Fruit fly (Drosophila melanogaster) whole organism, embryonic: ENCODE results near the gene Obp99a.

Experiments
- Abd-B ChIP-seq: fragments of 200-800 bp; sonication (Bioruptor generic); optimal IDR thresholded peaks from 2 replicates; lab custom pipeline; 2018; ENCODE audit warnings: missing biosample characterization, mild to moderate bottlenecking, missing genetic modification characterization, moderate library complexity
- Antp ChIP-seq: fragments of 200-800 bp; sonication (Bioruptor generic); optimal IDR thresholded peaks from 3 replicates; lab custom pipeline; 2016; ENCODE audit warnings: missing biosample characterization, missing genetic modification characterization
- Asciz ChIP-seq: fragments of 200-800 bp; sonication (Bioruptor generic); optimal IDR thresholded peaks from 2 replicates; lab custom pipeline; 2017; ENCODE audit warnings: missing biosample characterization, mild to moderate bottlenecking, missing genetic modification characterization, missing genetic modification reagents
- BEAF-32 ChIP-seq: fragments of 200-800 bp; sonication (Bioruptor generic); optimal IDR thresholded peaks from 3 replicates; lab custom pipeline; 2017; ENCODE audit warnings: missing biosample characterization, missing genetic modification characterization, mild to moderate bottlenecking, moderate library complexity, missing genetic modification reagents
- CG11695 ChIP-seq: fragments of 200-800 bp; sonication (Bioruptor generic); IDR thresholded peaks from 3 replicates; pipeline ENCODE4 v1.3.6; 2022; ENCODE audit warnings: missing biosample characterization, missing genetic modification characterization
- CG12391 ChIP-seq: fragments of 200-800 bp; sonication (Bioruptor generic); optimal IDR thresholded peaks from 3 replicates; lab custom pipeline; 2018; ENCODE audit warnings: missing biosample characterization, mild to moderate bottlenecking, missing genetic modification characterization, moderate library complexity
- CG13296 ChIP-seq: fragments of 200-800 bp; sonication (Bioruptor generic); optimal IDR thresholded peaks from 3 replicates; lab custom pipeline; 2018; ENCODE audit warnings: missing biosample characterization, mild to moderate bottlenecking, missing genetic modification characterization
- CG14710 ChIP-seq: fragments of 200-800 bp; sonication (Bioruptor generic); optimal IDR thresholded peaks from 3 replicates; lab custom pipeline; 2019; ENCODE audit warnings: missing biosample characterization, mild to moderate bottlenecking, missing genetic modification characterization, moderate library complexity
- CG15269 ChIP-seq: fragments of 200-800 bp; sonication (Bioruptor generic); optimal IDR thresholded peaks from 2 replicates; lab custom pipeline; 2018; ENCODE audit warnings: missing biosample characterization, mild to moderate bottlenecking, missing genetic modification characterization, moderate library complexity
- CG3281 ChIP-seq: fragments of 200-800 bp; sonication (Bioruptor generic); optimal IDR thresholded peaks from 3 replicates; lab custom pipeline; 2017; ENCODE audit warnings: missing biosample characterization, mild to moderate bottlenecking, missing genetic modification characterization
- CG3847 ChIP-seq: fragments of 200-800 bp; sonication (Bioruptor generic); IDR thresholded peaks from 2 replicates; pipeline ENCODE4 v1.3.6; 2022; ENCODE audit warnings: missing biosample characterization, missing genetic modification characterization
- CG4617 ChIP-seq: fragments of 200-800 bp; sonication (Bioruptor generic); optimal IDR thresholded peaks from 3 replicates; lab custom pipeline; 2016; ENCODE audit warnings: missing biosample characterization, missing genetic modification characterization, borderline replicate concordance
- CG6683 ChIP-seq: fragments of 200-800 bp; sonication (Bioruptor generic); optimal IDR thresholded peaks from 2 replicates; lab custom pipeline; 2017; ENCODE audit warnings: missing biosample characterization, mild to moderate bottlenecking, missing genetic modification characterization, missing genetic modification reagents
- CG7372 ChIP-seq: fragments of 200-800 bp; sonication (Bioruptor generic); IDR thresholded peaks from 2 replicates; pipeline ENCODE4 v1.3.6; 2022; ENCODE audit warnings: missing biosample characterization, missing genetic modification characterization
- CG7556 ChIP-seq: fragments of 200-800 bp; sonication (Bioruptor generic); optimal IDR thresholded peaks from 2 replicates; lab custom pipeline; 2017; ENCODE audit warnings: missing biosample characterization, mild to moderate bottlenecking, missing genetic modification characterization
- CG7963 ChIP-seq: fragments of 200-800 bp; sonication (Bioruptor generic); IDR thresholded peaks from 3 replicates; pipeline ENCODE4 v1.3.6; 2022; ENCODE audit warnings: missing biosample characterization, missing genetic modification characterization; ENCODE audit not compliant: partially characterized antibody
- CG8281 ChIP-seq: fragments of 200-800 bp; sonication (Bioruptor generic); optimal IDR thresholded peaks from 2 replicates; lab custom pipeline; 2018; ENCODE audit warnings: missing biosample characterization, mild to moderate bottlenecking, missing genetic modification characterization, moderate library complexity
- CG8924 ChIP-seq: fragments of 200-800 bp; optimal IDR thresholded peaks from 3 replicates; lab custom pipeline; 2019; ENCODE audit warnings: missing biosample characterization, mild to moderate bottlenecking, missing genetic modification characterization, moderate library complexity
- Chrac-16 ChIP-seq: fragments of 200-800 bp; sonication (Bioruptor generic); optimal IDR thresholded peaks from 3 replicates; lab custom pipeline; 2016; ENCODE audit warnings: missing biosample characterization, missing genetic modification characterization
- Dbx ChIP-seq: fragments of 200-800 bp; sonication (Bioruptor generic); IDR thresholded peaks from 3 replicates; pipeline ENCODE4 v1.3.6; 2022; ENCODE audit warnings: missing biosample characterization, missing genetic modification characterization
- Deaf1 ChIP-seq: fragments of 200-800 bp; optimal IDR thresholded peaks from 3 replicates; lab custom pipeline; 2019; ENCODE audit warnings: missing biosample characterization, mild to moderate bottlenecking, missing genetic modification characterization, moderate library complexity
- E2f1 ChIP-seq: fragments of 200-800 bp; sonication (Bioruptor generic); IDR thresholded peaks from 2 replicates; pipeline ENCODE4 v1.3.6; 2022; ENCODE audit warnings: missing biosample characterization, missing genetic modification characterization
- E2f2 ChIP-seq: fragments of 200-800 bp; sonication (Bioruptor generic); IDR thresholded peaks from 2 replicates; pipeline ENCODE4 v1.3.6; 2022; ENCODE audit warnings: missing biosample characterization, missing genetic modification characterization
- Ets65A ChIP-seq: fragments of 200-800 bp; sonication (Bioruptor generic); peaks from one replicate; lab custom pipeline; 2016; ENCODE audit warnings: missing biosample characterization, missing genetic modification characterization
- Fer3 ChIP-seq: fragments of 200-800 bp; sonication (Bioruptor generic); optimal IDR thresholded peaks from 2 replicates; lab custom pipeline; 2018; ENCODE audit warnings: missing biosample characterization, mild to moderate bottlenecking, missing genetic modification characterization, moderate library complexity
- Kr ChIP-seq: fragments of 200-800 bp; sonication (Bioruptor generic); optimal IDR thresholded peaks from 2 replicates; lab custom pipeline; 2017; ENCODE audit warnings: missing biosample characterization, mild to moderate bottlenecking, missing genetic modification characterization
- Lim3 ChIP-seq: fragments of 200-800 bp; sonication (Bioruptor generic); IDR thresholded peaks from 2 replicates; pipeline ENCODE4 v1.3.6; 2022; ENCODE audit warnings: missing biosample characterization, missing genetic modification characterization
- MBD-R2 ChIP-seq: fragments of 200-800 bp; sonication (Bioruptor generic); IDR thresholded peaks from 2 replicates; pipeline ENCODE4 v1.3.6; 2022; ENCODE audit warnings: missing biosample characterization, missing genetic modification characterization
- Meics ChIP-seq: fragments of 200-800 bp; sonication (Bioruptor generic); optimal IDR thresholded peaks from 2 replicates; lab custom pipeline; 2017; ENCODE audit warnings: missing biosample characterization, mild to moderate bottlenecking, missing genetic modification characterization
- Ptx1 ChIP-seq: fragments of 200-800 bp; sonication (Bioruptor generic); IDR thresholded peaks from 2 replicates; pipeline ENCODE4 v1.3.6; 2022; ENCODE audit warnings: missing biosample characterization, missing genetic modification characterization
- Sox102F ChIP-seq: fragments of 200-800 bp; sonication (Bioruptor generic); optimal IDR thresholded peaks from 2 replicates; lab custom pipeline; 2018; ENCODE audit warnings: missing biosample characterization, mild to moderate bottlenecking, missing genetic modification characterization, moderate library complexity
- ara ChIP-seq: fragments of 200-800 bp; sonication (Bioruptor generic); IDR thresholded peaks from 2 replicates; pipeline ENCODE4 v1.3.6; 2022; ENCODE audit warnings: missing biosample characterization, missing genetic modification characterization
- ase ChIP-seq: fragments of 200-800 bp; sonication (Bioruptor generic); IDR thresholded peaks from 3 replicates; pipeline ENCODE4 v1.3.6; 2022; ENCODE audit warnings: missing biosample characterization, missing genetic modification characterization
- br ChIP-seq: fragments of >200 bp; optimal IDR thresholded peaks from 2 replicates; lab custom pipeline; 2017
- caup ChIP-seq: fragments of 200-800 bp; sonication (Bioruptor generic); optimal IDR thresholded peaks from 3 replicates; lab custom pipeline; 2017; ENCODE audit warnings: missing biosample characterization, mild to moderate bottlenecking, missing genetic modification characterization, moderate library complexity; ENCODE audit not compliant: severe bottlenecking
- chinmo ChIP-seq: fragments of 200-800 bp; sonication (Bioruptor generic); IDR thresholded peaks from 4 replicates; pipeline ENCODE4 v1.3.6; 2022; ENCODE audit warnings: missing biosample characterization, missing genetic modification characterization; ENCODE audit not compliant: partially characterized antibody
- chm ChIP-seq: fragments of 200-800 bp; sonication (Bioruptor generic); IDR thresholded peaks from 2 replicates; pipeline ENCODE4 v1.3.6; 2022; ENCODE audit warnings: missing biosample characterization, missing genetic modification characterization
- dm ChIP-seq: fragments of 200-800 bp; sonication (Bioruptor generic); optimal IDR thresholded peaks from 3 replicates; lab custom pipeline; 2016; ENCODE audit warnings: missing biosample characterization, missing genetic modification characterization
- dysf ChIP-seq: fragments of 200-800 bp; sonication (Bioruptor generic); IDR thresholded peaks from 3 replicates; pipeline ENCODE4 v1.3.6; 2022; ENCODE audit warnings: missing biosample characterization, missing genetic modification characterization
- fru ChIP-seq: fragments of >200 bp; optimal IDR thresholded peaks from 2 replicates; lab custom pipeline; 2017
- gsb-n ChIP-seq: fragments of 200-800 bp; sonication (Bioruptor generic); optimal IDR thresholded peaks from 3 replicates; lab custom pipeline; 2018; ENCODE audit warnings: missing biosample characterization, mild to moderate bottlenecking, missing genetic modification characterization
- ken ChIP-seq: fragments of 200-800 bp; sonication (Bioruptor generic); IDR thresholded peaks from 3 replicates; pipeline ENCODE4 v1.3.6; 2022; ENCODE audit warnings: missing biosample characterization, missing genetic modification characterization
- otp ChIP-seq: fragments of 200-800 bp; sonication (Bioruptor generic); IDR thresholded peaks from 3 replicates; pipeline ENCODE4, ENCODE4 v1.3.6; 2022; ENCODE audit warnings: missing biosample characterization, missing genetic modification characterization
- pum ChIP-seq: fragments of 200-800 bp; sonication (Bioruptor generic); optimal IDR thresholded peaks from 2 replicates; lab custom pipeline; 2016; ENCODE audit warnings: missing biosample characterization, missing genetic modification characterization
- row ChIP-seq: fragments of 200-800 bp; sonication (Bioruptor generic); IDR thresholded peaks from 3 replicates; pipeline ENCODE4 v1.3.6; 2022; ENCODE audit warnings: missing biosample characterization, missing genetic modification characterization
- sc ChIP-seq, 3 experiments: fragments of >200 bp in 2 of 3; fragments of 200-800 bp in 1 of 3; sonication (Bioruptor generic) in 1 of 3; optimal IDR thresholded peaks; 2 replicates in 2 of 3; 3 replicates in 1 of 3; lab custom pipeline; 2017; ENCODE audit warnings: mild to moderate bottlenecking in 1 of 3, missing biosample characterization in 1 of 3, missing genetic modification characterization in 1 of 3, missing genetic modification reagents in 1 of 3
- schlank ChIP-seq: fragments of 200-800 bp; sonication (Bioruptor generic); optimal IDR thresholded peaks from 2 replicates; lab custom pipeline; 2018; ENCODE audit warnings: missing biosample characterization, mild to moderate bottlenecking, missing genetic modification characterization
- so ChIP-seq: fragments of 200-800 bp; sonication (Bioruptor generic); IDR thresholded peaks from 3 replicates; pipeline ENCODE4 v1.3.6; 2022; ENCODE audit warnings: missing biosample characterization, missing genetic modification characterization
- sqz ChIP-seq: fragments of 200-800 bp; sonication (Bioruptor generic); optimal IDR thresholded peaks from 3 replicates; lab custom pipeline; 2018; ENCODE audit warnings: missing biosample characterization, mild to moderate bottlenecking, missing genetic modification characterization
- tna ChIP-seq: fragments of 200-800 bp; sonication (Bioruptor generic); IDR thresholded peaks from 2 replicates; pipeline ENCODE4 v1.3.6; 2022; ENCODE audit warnings: missing biosample characterization, missing genetic modification characterization; ENCODE audit not compliant: partially characterized antibody

The Obp99a gene

dm6 chr3R:29625883-29626282 is 45.6 kb upstream of the Obp99a start (continued):
- TF ChIP-seq schlank (tag; lab: Kevin White, UChicago) = no peak
- 0 out of 2 replicates have a peak, but pooled peaks have one; percentile 6 for TF ChIP-seq CG7372
- peak; percentile 43 for TF ChIP-seq CG7556 (GFP tag; lab: Kevin White, UChicago)
- no peak for TF ChIP-seq CG7963 (GFP tag; lab: Robert Waterston, UW)
- no peak for TF ChIP-seq Antp (GFP tag; lab: Kevin White, UChicago)
- TF ChIP-seq CG11695 (GFP tag; lab: Robert Waterston, UW) = peak; percentile 40; the same call in 1 of the 3 replicates
- TF ChIP-seq CG6683 (GFP tag; lab: Kevin White, UChicago) = no peak
- TF ChIP-seq fru (lab: Kevin White, UChicago) = no peak
- peak; percentile 11 for TF ChIP-seq Deaf1 (tag; lab: Kevin White, UChicago)
- TF ChIP-seq ara (GFP tag; lab: Robert Waterston, UW) = peak; percentile 55; the same call in 1 of the 2 replicates
- TF ChIP-seq Dbx (GFP tag; lab: Robert Waterston, UW) = 0 out of 3 replicates have a peak, but pooled peaks have one; percentile 65
- peak; percentile 46; the same call in 1 of the 3 replicates for TF ChIP-seq ase
- no peak for TF ChIP-seq CG8281 (tag; lab: Kevin White, UChicago)
- peak; percentile 34 for TF ChIP-seq Ptx1
- TF ChIP-seq CG14710 (tag; lab: Kevin White, UChicago) = peak; percentile 8
- peak; percentile 16 for TF ChIP-seq CG13296 (GFP tag; lab: Kevin White, UChicago)
- peak; percentile 3 for TF ChIP-seq CG8924
- no peak for TF ChIP-seq gsb-n (tag; lab: Kevin White, UChicago)
- no peak for TF ChIP-seq so (GFP tag; lab: Robert Waterston, UW)
- peak; percentile 44 for TF ChIP-seq Fer3 (tag; lab: Kevin White, UChicago)
- no peak for TF ChIP-seq sqz (GFP tag; lab: Kevin White, UChicago)
- no peak for TF ChIP-seq sc (optimal IDR thresholded peaks at IDR 0.05; lab: Kevin White, UChicago)
- no peak for TF ChIP-seq sc (GFP tag; optimal IDR thresholded peaks at IDR 0.05; lab: Kevin White, UChicago)
- no peak for TF ChIP-seq pum (GFP tag; lab: Kevin White, UChicago)
- TF ChIP-seq otp (GFP tag; lab: Robert Waterston, UW) = 0 out of 3 replicates have a peak, but pooled peaks have one; percentile 45
- TF ChIP-seq br (lab: Kevin White, UChicago) = no peak
- TF ChIP-seq chm (GFP tag; lab: Robert Waterston, UW) = peak; percentile 57
- TF ChIP-seq E2f2 = peak; percentile 25; the same call in 1 of the 2 replicates
- TF ChIP-seq Chrac-16 = no peak
- peak; percentile 59 for TF ChIP-seq row
- 0 out of 2 replicates have a peak, but pooled peaks have one; percentile 29 for TF ChIP-seq Lim3
- TF ChIP-seq Meics (GFP tag; lab: Kevin White, UChicago) = peak; percentile 53
- no peak for TF ChIP-seq Abd-B (GFP tag; lab: Kevin White, UChicago)
- no peak for TF ChIP-seq CG4617
- no peak for TF ChIP-seq MBD-R2
- no peak for TF ChIP-seq Ets65A
- peak; percentile 41 for TF ChIP-seq CG15269 (tag; lab: Kevin White, UChicago)
- peak; percentile 30 for TF ChIP-seq caup (GFP tag; lab: Kevin White, UChicago)
- TF ChIP-seq chinmo (GFP tag; lab: Robert Waterston, UW) = no peak
- no peak for TF ChIP-seq Kr (GFP tag; lab: Kevin White, UChicago)
- TF ChIP-seq tna (GFP tag; lab: Robert Waterston, UW) = no peak
- peak; percentile 41 for TF ChIP-seq CG12391 (tag; lab: Kevin White, UChicago)
- TF ChIP-seq ken = 0 out of 3 replicates have a peak, but pooled peaks have one; percentile 21
- TF ChIP-seq CG3847 (GFP tag; lab: Robert Waterston, UW) = 0 out of 2 replicates have a peak, but pooled peaks have one; percentile 10
- TF ChIP-seq Sox102F (GFP tag; lab: Kevin White, UChicago) = peak; percentile 59
- no peak for TF ChIP-seq dm (GFP tag; lab: Kevin White, UChicago)
- TF ChIP-seq E2f1 = peak; percentile 37; the same call in 1 of the 2 replicates
- TF ChIP-seq dysf (GFP tag; lab: Robert Waterston, UW) = peak; percentile 48; the same call in 1 of the 3 replicates
- TF ChIP-seq CG3281 (GFP tag; lab: Kevin White, UChicago) = peak; percentile 32
- TF ChIP-seq BEAF-32 (GFP tag; lab: Kevin White, UChicago) = no peak
- TF ChIP-seq Asciz (GFP tag; lab: Kevin White, UChicago) = no peak
